Worm (Caenorhabditis elegans): ENCODE measurements around the gene nhr-61.

Gene nhr-61

DNA sequence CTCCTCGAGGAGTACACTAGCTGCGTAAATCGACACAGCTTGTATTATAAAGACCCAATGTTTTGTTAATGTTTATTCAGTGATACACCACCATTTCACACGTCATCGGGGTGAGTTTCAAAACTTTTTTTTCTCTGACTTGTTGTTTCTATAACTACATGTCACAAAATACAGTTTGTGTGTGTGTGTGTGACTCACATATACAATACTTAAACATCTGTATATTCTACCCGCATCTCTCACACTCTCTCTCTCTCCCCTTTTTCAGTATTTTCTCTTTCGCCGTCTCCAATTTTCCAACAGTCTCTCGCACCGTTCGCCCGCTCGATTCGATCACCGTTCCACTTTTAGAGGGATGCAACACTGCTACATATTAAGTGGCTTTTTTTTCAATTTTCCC, 6.9 kb downstream of the nhr-61 start:
- no peak for TF ChIP-seq T22C8.4 (GFP tag; IDR thresholded peaks at IDR 0.05)
- no peak for TF ChIP-seq klf-2 (GFP tag; conservative IDR thresholded peaks at IDR 0.05)
- no peak for TF ChIP-seq tab-1 (GFP tag; IDR thresholded peaks at IDR 0.05)
- no peak for TF ChIP-seq ztf-29 (GFP tag; IDR thresholded peaks at IDR 0.05)

- TF ChIP-seq ztf-29 (GFP tag; IDR thresholded peaks at IDR 0.05), result no peak
- TF ChIP-seq med-1 (GFP tag; optimal IDR thresholded peaks at IDR 0.05; ENCODE audit: insufficient read depth), result no peak
- TF ChIP-seq cog-1 (tag; optimal IDR thresholded peaks at IDR 0.05), result no peak
- no peak for TF ChIP-seq tab-1 (GFP tag; IDR thresholded peaks at IDR 0.05)
- no peak for TF ChIP-seq klf-2 (GFP tag; conservative IDR thresholded peaks at IDR 0.05)
- no peak for TF ChIP-seq T22C8.4 (GFP tag; IDR thresholded peaks at IDR 0.05)
- no peak for TF ChIP-seq flt-1 (GFP tag; IDR thresholded peaks at IDR 0.05)
- TF ChIP-seq ztf-23 (GFP tag; IDR thresholded peaks at IDR 0.05), result no peak
- TF ChIP-seq ref-1 (GFP tag; conservative IDR thresholded peaks at IDR 0.05), result no peak
These were observed 7.7 kb downstream of the nhr-61 start for ce11 chrII:14810609-14811008.

DNA sequence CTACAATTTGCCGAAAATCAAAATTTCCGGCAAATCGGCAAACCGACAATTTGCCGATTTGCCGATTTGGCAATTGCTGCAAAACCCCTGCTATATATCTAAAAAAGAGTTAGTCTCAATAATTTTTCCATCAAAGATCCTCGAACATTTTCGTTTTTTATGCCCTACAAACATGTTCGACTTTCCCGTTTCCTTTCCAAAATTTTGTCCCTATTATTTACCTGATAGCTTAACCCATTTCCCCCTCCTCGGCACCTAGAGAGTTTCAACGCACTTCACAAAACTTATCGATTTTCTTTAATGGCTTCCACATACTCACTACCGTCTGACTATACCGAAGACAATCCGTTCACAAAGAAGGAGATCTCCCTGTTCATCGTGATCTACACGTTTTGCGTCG, 9.7 kb downstream of the nhr-61 start, which contains the start of gene W01D2.6:
Gene W01D2.6, plus strand, starts transcription at position 301 of the 400 bp plus-strand sequence.
- TF ChIP-seq flt-1 (GFP tag; IDR thresholded peaks at IDR 0.05) (no peak), tab-1 (GFP tag; IDR thresholded peaks at IDR 0.05) (no peak), T22C8.4 (GFP tag; IDR thresholded peaks at IDR 0.05) (no peak), ref-1 (GFP tag; conservative IDR thresholded peaks at IDR 0.05) (no peak), ztf-23 (GFP tag; IDR thresholded peaks at IDR 0.05) (no peak), klf-2 (GFP tag; conservative IDR thresholded peaks at IDR 0.05) (no peak), cog-1 (tag; optimal IDR thresholded peaks at IDR 0.05) (no peak), med-1 (GFP tag; optimal IDR thresholded peaks at IDR 0.05; ENCODE audit: insufficient read depth) (no peak), ztf-29 (GFP tag; IDR thresholded peaks at IDR 0.05) (no peak)

ce11 chrII:14805686-14806085, 12.7 kb downstream of the nhr-61 start, which contains the start of gene srt-11:
srt-11 (plus strand) TSS chrII:14805986.
- TF ChIP-seq tab-1 (GFP tag; IDR thresholded peaks at IDR 0.05) (no peak), cog-1 (tag; optimal IDR thresholded peaks at IDR 0.05) (no peak)

DNA sequence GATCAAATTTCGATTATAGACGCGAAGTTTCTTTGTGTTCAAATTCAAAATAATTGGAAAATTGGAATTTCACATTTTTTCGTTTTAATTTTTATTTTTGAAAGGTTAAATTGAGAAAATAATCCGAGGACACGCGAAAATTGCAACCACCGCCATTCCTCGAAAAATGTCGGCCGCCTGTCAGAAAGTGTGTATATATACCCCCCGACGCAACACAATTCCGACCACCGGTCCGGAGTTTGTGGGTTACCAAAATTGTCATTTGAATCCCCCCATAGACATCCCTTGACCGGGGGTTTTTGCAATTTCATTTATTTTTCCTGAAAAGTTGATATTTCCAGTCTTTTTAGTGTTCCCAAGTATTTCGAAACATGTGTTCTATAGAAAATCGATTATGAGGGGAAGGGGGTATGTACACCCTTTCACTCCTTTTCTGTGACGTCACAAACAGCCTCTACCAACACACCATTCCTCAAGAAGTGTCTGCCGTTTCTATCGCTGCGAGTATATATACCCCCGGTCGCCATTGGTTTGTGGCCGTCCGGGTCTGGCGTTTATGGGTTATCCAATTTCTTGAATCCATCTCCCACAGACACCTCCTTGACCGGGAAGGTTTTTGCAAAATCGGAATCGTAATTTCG, 14.0 kb downstream of the nhr-61 start, which contains the start of gene W01D2.3:
Gene W01D2.3, minus strand, starts transcription at position 51 of the 641 bp plus-strand sequence.
- TF ChIP-seq med-1 (GFP tag; optimal IDR thresholded peaks at IDR 0.05; ENCODE audit: insufficient read depth) (peak; percentile 66), cog-1 (tag; optimal IDR thresholded peaks at IDR 0.05) (peak; percentile 82), flt-1 (GFP tag; IDR thresholded peaks at IDR 0.05) (peak; percentile 93), T22C8.4 (GFP tag; IDR thresholded peaks at IDR 0.05) (peak; percentile 87), ztf-29 (GFP tag; IDR thresholded peaks at IDR 0.05) (peak; percentile 83), tab-1 (GFP tag; IDR thresholded peaks at IDR 0.05) (peak; percentile 90), ztf-23 (GFP tag; IDR thresholded peaks at IDR 0.05) (peak; percentile 93), klf-2 (GFP tag; conservative IDR thresholded peaks at IDR 0.05) (peak; percentile 86), ref-1 (GFP tag; conservative IDR thresholded peaks at IDR 0.05) (peak; percentile 84)

ce11 chrII:14802527-14802926, 15.8 kb downstream of the nhr-61 start:
- 0 out of 2 replicates have a peak, but pooled peaks have one; percentile 21 for TF ChIP-seq flt-1 (GFP tag; IDR thresholded peaks at IDR 0.05)

ce11 chrII:14801086-14801531, 17.2 kb downstream of the nhr-61 start:
- TF ChIP-seq tab-1 (GFP tag; IDR thresholded peaks at IDR 0.05) (no peak; the same call in 1 of the 2 replicates), flt-1 (GFP tag; IDR thresholded peaks at IDR 0.05) (peak; percentile 85), ztf-29 (GFP tag; IDR thresholded peaks at IDR 0.05) (no peak), ref-1 (GFP tag; conservative IDR thresholded peaks at IDR 0.05) (0 out of 2 replicates have a peak, but pooled peaks have one; percentile 44), cog-1 (tag; optimal IDR thresholded peaks at IDR 0.05) (no peak)

DNA sequence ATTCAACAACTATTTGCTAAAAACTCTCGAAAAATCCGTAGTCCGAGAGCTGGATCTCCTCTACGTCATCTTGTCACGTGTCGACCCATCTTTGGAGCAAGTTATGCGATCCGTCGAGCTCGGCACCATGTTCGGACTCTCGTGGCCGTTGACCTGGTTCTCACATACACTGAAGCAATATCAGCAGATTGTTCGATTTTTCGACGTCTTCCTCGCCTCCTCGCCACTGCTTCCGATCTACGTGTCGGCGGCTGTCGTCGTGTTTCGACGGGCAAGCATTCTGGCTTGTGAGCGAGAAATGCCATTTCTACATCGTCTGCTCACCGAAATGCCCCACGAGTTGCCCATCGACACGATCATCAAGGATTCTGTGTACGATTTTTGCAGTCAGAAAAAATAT, 19.0 kb downstream of the nhr-61 start:
- TF ChIP-seq ztf-29 (GFP tag; IDR thresholded peaks at IDR 0.05), result no peak
- TF ChIP-seq med-1 (GFP tag; optimal IDR thresholded peaks at IDR 0.05; ENCODE audit: insufficient read depth), result no peak
- TF ChIP-seq klf-2 (GFP tag; conservative IDR thresholded peaks at IDR 0.05), result no peak
- no peak for TF ChIP-seq tab-1 (GFP tag; IDR thresholded peaks at IDR 0.05)
- TF ChIP-seq ref-1 (GFP tag; conservative IDR thresholded peaks at IDR 0.05), result no peak
- no peak for TF ChIP-seq flt-1 (GFP tag; IDR thresholded peaks at IDR 0.05)

- no peak for TF ChIP-seq tab-1 (GFP tag; IDR thresholded peaks at IDR 0.05)
- TF ChIP-seq T22C8.4 (GFP tag; IDR thresholded peaks at IDR 0.05), result no peak
These were observed 20.3 kb downstream of the nhr-61 start, which contains the start of gene tbc-20 for ce11 chrII:14798047-14798522. tbc-20 (plus strand) TSS chrII:14798472.

DNA sequence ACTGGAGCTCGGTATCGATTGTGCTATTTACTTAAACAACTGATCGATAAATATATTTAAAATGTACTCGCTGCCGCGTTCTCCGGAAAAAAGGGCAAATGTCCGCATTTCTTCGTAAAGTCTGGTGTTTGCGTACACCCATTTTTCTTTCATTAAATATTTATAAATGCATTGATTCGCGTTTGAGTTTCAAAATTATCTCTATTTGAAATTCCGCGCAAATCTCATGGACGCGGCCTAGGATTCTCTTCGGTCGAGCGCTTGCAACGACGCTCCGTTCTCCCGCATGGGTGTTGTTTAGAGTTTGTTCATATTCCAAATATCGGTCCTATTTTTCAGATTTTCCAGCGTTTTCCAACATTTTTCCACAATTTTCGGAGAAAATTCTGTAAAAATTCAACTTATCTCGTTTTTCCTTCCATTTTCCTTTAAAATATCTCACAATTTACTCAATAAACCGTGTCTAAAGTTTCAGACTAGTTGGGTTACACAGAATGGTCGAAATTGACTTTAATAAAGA, 23.3 kb downstream of the nhr-61 start, which contains the start of gene eif-3.B:
Gene eif-3.B, plus strand, starts transcription at position 470 of the 520 bp plus-strand sequence.
- TF ChIP-seq tab-1 (GFP tag; IDR thresholded peaks at IDR 0.05) (no peak), cog-1 (tag; optimal IDR thresholded peaks at IDR 0.05) (peak; percentile 88), T22C8.4 (GFP tag; IDR thresholded peaks at IDR 0.05) (peak; percentile 74), klf-2 (GFP tag; conservative IDR thresholded peaks at IDR 0.05) (peak; percentile 63; the same call in 1 of the 2 replicates), ref-1 (GFP tag; conservative IDR thresholded peaks at IDR 0.05) (no peak), ztf-23 (GFP tag; IDR thresholded peaks at IDR 0.05) (peak; percentile 86), flt-1 (GFP tag; IDR thresholded peaks at IDR 0.05) (peak; percentile 76), ztf-29 (GFP tag; IDR thresholded peaks at IDR 0.05) (no peak), med-1 (GFP tag; optimal IDR thresholded peaks at IDR 0.05; ENCODE audit: insufficient read depth) (no peak)
